Fruit fly (Drosophila melanogaster): Measurements from ENCODE around the gene sofe.

sofe gene

dm6 chrX:10877087-10877935, 20.1 kb upstream of the sofe start, which contains the start of gene CG1637:
CG1637 (minus strand) TSS chrX:10877893.
- TF ChIP-seq EcR (GFP tag; optimal IDR thresholded peaks at IDR 0.05) (no peak), usp (GFP tag; optimal IDR thresholded peaks at IDR 0.05) (no peak), Dll (optimal IDR thresholded peaks at IDR 0.05) (no peak), psq (optimal IDR thresholded peaks at IDR 0.05) (no peak), pan (optimal IDR thresholded peaks at IDR 0.05) (no peak), CG8478 (optimal IDR thresholded peaks at IDR 0.05) (no peak)

- no peak for TF ChIP-seq CG8478 (optimal IDR thresholded peaks at IDR 0.05)
- no peak for TF ChIP-seq pan (optimal IDR thresholded peaks at IDR 0.05)
- no peak for TF ChIP-seq Dll (optimal IDR thresholded peaks at IDR 0.05)
- TF ChIP-seq psq (optimal IDR thresholded peaks at IDR 0.05): no peak
- no peak for TF ChIP-seq EcR (GFP tag; optimal IDR thresholded peaks at IDR 0.05)
- no peak for TF ChIP-seq usp (GFP tag; optimal IDR thresholded peaks at IDR 0.05)
These were observed 19.2 kb upstream of the sofe start for dm6 chrX:10876451-10876850.

DNA sequence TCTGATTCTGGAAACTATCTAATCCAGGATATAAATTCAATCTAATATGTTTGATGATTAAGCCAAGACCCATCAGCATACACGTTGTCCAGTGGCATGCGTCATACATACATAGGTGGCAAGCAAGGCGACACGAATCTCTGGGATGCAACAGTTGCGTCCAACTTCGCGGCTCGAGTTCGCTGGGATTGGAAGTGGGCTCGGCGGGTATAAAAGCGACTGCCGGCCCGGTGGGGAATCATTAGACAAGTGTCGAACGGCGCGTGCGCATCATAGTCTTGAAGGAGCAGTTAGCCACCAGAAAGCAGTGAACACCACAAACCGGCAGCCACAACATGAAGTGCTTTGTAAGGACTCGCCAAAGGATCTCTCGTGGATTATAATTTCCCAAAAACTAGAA, 11.8 kb upstream of the sofe start, which contains the start of gene CG2157:
CG2157 (plus strand) TSS at position 240 of the 400 bp plus-strand sequence.
- no peak for TF ChIP-seq usp (GFP tag; optimal IDR thresholded peaks at IDR 0.05)
- no peak for TF ChIP-seq CG8478 (optimal IDR thresholded peaks at IDR 0.05)
- TF ChIP-seq EcR (GFP tag; optimal IDR thresholded peaks at IDR 0.05): no peak
- no peak for TF ChIP-seq psq (optimal IDR thresholded peaks at IDR 0.05)
- no peak for TF ChIP-seq Dll (optimal IDR thresholded peaks at IDR 0.05)
- no peak for TF ChIP-seq pan (optimal IDR thresholded peaks at IDR 0.05)

DNA sequence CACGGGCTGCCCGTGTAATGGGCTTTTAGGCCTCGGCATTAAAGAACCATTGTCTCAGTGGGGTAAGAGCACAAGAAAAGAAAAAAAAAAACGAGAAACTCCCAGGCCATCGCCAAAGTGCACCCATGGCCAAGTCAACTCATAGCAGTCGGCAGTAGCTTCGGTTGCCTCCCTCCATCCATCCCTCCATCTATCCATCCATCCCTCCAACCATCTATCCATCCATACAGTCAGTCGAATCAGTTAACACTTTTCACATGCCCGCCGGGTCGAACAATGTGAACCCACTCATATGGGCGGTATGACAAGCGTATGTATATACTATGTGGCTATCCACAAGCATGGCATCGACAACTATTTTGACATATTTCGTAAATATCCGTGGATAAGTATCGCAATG, 10.5 kb upstream of the sofe start:
- TF ChIP-seq CG8478 (optimal IDR thresholded peaks at IDR 0.05) (no peak), EcR (GFP tag; optimal IDR thresholded peaks at IDR 0.05) (no peak), psq (optimal IDR thresholded peaks at IDR 0.05) (no peak)

dm6 chrX:10865580-10866331, 8.5 kb upstream of the sofe start:
- TF ChIP-seq EcR (GFP tag; optimal IDR thresholded peaks at IDR 0.05) (no peak), Dll (optimal IDR thresholded peaks at IDR 0.05) (no peak), psq (optimal IDR thresholded peaks at IDR 0.05) (no peak), CG8478 (optimal IDR thresholded peaks at IDR 0.05) (no peak), pan (optimal IDR thresholded peaks at IDR 0.05) (no peak), usp (GFP tag; optimal IDR thresholded peaks at IDR 0.05) (no peak)

dm6 chrX:10857853-10858252, 640 bp upstream of the sofe start:
- peak; percentile 67 for TF ChIP-seq CG8478 (optimal IDR thresholded peaks at IDR 0.05)
- TF ChIP-seq usp (GFP tag; optimal IDR thresholded peaks at IDR 0.05): no peak

dm6 chrX:10854686-10855085, 2.5 kb downstream of the sofe start, which contains the start of gene feo:
feo (minus strand) TSS chrX:10854869.
- TF ChIP-seq CG8478 (optimal IDR thresholded peaks at IDR 0.05): no peak
- TF ChIP-seq Dll (optimal IDR thresholded peaks at IDR 0.05): no peak
- TF ChIP-seq pan (optimal IDR thresholded peaks at IDR 0.05): no peak
- no peak for TF ChIP-seq usp (GFP tag; optimal IDR thresholded peaks at IDR 0.05)
- TF ChIP-seq EcR (GFP tag; optimal IDR thresholded peaks at IDR 0.05): no peak
- no peak for TF ChIP-seq psq (optimal IDR thresholded peaks at IDR 0.05)

DNA sequence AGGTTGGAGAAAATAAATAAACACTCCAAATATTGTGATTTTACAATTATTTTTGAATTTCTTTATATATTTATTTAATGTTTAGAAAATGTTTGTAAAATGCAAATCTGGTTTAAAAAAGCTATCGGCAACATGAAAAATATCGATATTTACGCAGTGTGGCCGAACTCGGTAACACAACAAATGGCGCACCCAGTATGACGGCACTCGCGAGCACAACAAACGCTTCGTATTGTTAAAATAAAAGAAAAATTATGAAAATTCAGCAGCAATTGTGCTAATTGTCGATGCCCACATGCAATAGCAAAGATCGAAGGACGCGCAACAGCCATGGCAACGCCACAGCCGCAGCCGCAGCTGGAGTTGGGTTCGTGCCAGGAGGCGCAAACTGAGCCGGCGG, 8.6 kb downstream of the sofe start, which contains the start of gene CG2202:
CG2202 (plus strand) TSS at position 193 of the 400 bp plus-strand sequence.
- no peak for TF ChIP-seq CG8478 (optimal IDR thresholded peaks at IDR 0.05)
- TF ChIP-seq pan (optimal IDR thresholded peaks at IDR 0.05): no peak
- TF ChIP-seq usp (GFP tag; optimal IDR thresholded peaks at IDR 0.05): no peak
- TF ChIP-seq EcR (GFP tag; optimal IDR thresholded peaks at IDR 0.05): no peak
- no peak for TF ChIP-seq psq (optimal IDR thresholded peaks at IDR 0.05)
- no peak for TF ChIP-seq Dll (optimal IDR thresholded peaks at IDR 0.05)

DNA sequence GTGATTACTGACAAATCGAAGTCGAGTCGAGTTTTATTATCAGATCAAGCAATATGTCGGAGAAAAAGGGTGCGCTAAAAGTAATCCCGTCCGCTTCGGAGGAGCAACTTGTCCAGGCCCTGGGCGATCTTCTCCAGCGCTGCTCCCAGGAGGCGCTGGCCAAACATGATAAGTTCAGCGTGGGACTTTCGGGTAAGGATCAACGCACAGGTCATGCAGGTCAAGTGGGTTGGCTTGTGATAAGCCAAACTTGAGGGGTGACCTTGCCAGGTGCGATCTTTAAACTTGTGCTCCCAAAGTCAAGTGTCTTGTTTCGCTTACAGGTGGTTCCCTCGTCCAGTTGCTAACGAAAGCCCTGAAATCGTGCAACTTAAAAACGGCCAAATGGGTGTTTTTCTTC, 9.8 kb downstream of the sofe start:
- no peak for TF ChIP-seq psq (optimal IDR thresholded peaks at IDR 0.05)
- TF ChIP-seq Dll (optimal IDR thresholded peaks at IDR 0.05): no peak

- TF ChIP-seq Dll (optimal IDR thresholded peaks at IDR 0.05): no peak
- TF ChIP-seq CG8478 (optimal IDR thresholded peaks at IDR 0.05): no peak
- TF ChIP-seq psq (optimal IDR thresholded peaks at IDR 0.05): no peak
- TF ChIP-seq pan (optimal IDR thresholded peaks at IDR 0.05): no peak
- no peak for TF ChIP-seq usp (GFP tag; optimal IDR thresholded peaks at IDR 0.05)
- TF ChIP-seq EcR (GFP tag; optimal IDR thresholded peaks at IDR 0.05): no peak
These were observed 10.0 kb downstream of the sofe start, which contains the start of gene Pgls for dm6 chrX:10847436-10847446. Pgls (plus strand) TSS chrX:10847438.

DNA sequence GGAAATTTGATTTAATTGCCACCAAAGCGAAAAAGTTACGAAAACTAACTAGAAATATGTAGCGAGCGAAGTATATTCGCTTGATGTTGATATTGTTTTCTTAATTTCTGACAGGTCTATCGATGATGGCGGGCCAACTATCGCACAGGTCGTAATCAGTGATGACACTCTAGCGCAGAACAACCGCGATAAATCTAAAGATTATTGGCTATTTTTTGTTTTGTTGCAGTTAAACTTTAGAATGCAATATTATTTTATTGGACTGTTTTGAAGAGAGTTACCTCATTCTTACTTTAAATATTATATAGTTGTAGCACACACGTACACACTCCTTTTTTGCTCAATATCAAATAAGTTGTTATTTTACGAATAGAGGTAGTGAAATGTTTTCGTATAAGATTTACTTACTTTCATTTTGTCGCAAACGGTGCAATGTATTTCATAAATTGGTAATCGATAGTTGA, 10.2 kb downstream of the sofe start, which contains the start of gene sbr:
sbr (minus strand) TSS at position 121 of the 464 bp plus-strand sequence.
- TF ChIP-seq pan (optimal IDR thresholded peaks at IDR 0.05) (no peak), EcR (GFP tag; optimal IDR thresholded peaks at IDR 0.05) (no peak), psq (optimal IDR thresholded peaks at IDR 0.05) (no peak), usp (GFP tag; optimal IDR thresholded peaks at IDR 0.05) (no peak), CG8478 (optimal IDR thresholded peaks at IDR 0.05) (no peak), Dll (optimal IDR thresholded peaks at IDR 0.05) (no peak)

DNA sequence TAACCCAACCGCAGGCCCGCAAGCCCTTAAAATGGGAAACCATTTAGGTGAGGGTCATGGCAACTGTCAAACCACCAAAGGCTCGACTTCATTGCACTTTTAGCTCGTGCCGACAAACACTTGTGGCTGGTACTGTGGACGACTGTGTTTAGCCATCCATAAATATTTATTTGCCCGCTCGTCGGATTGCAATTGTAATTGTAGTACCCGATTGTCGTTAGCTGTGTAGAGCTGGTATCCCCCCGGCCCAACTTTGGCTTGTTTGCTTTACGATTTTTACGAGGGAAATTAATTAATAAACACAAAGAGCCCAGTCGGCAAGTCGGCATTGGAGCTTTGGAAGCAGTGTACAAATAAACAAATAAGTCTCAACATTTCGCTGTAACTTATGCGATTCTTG, 12.0 kb downstream of the sofe start:
- TF ChIP-seq pan (optimal IDR thresholded peaks at IDR 0.05): no peak
- TF ChIP-seq psq (optimal IDR thresholded peaks at IDR 0.05): no peak
- TF ChIP-seq EcR (GFP tag; optimal IDR thresholded peaks at IDR 0.05): no peak
- no peak for TF ChIP-seq usp (GFP tag; optimal IDR thresholded peaks at IDR 0.05)
- no peak for TF ChIP-seq CG8478 (optimal IDR thresholded peaks at IDR 0.05)
- TF ChIP-seq Dll (optimal IDR thresholded peaks at IDR 0.05): no peak

Data from whole organism.